Worm (Caenorhabditis elegans): ENCODE results near the gene F32A5.8.

The F32A5.8 gene

DNA sequence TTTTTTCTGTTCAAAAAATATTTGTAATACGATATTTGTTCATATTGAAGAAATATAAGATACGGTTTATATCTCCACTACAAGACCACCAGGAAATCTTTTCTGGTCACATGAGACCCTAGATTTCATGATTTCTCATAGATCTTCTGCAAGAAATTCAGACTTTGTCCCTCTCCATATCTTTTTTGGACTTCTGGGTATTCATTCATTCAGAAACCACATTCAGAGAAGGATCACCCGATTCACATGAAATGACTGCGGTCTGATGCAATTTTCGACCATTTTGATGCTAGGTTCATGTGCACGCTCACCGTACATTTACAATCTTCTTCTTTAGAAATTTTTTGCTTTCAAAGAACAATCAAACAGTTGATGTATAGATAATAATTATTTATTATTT lies 23.9 kb downstream of the F32A5.8 start:
- no peak for TF ChIP-seq ztf-18 (tag; optimal IDR thresholded peaks at IDR 0.05)

DNA sequence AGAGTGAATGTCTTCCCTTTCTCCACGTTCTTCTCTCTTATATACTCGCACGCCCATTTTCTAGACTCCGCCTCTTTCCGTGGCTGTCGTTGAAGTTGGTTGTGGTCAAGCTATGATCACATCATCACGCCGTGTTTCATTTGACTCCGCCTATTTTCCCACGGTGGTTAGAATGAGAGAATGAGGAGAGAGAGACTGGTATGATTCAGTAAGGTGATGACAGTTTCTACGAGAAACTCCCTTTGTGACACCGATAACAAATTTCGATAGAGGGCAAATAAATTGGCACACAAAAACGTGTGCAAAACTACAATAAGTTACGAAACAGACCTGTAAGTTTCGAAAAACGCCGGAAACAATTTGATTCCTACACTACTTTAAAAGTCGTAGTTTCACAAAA lies 24.7 kb downstream of the F32A5.8 start:
- no peak for TF ChIP-seq unc-130 (GFP tag; optimal IDR thresholded peaks at IDR 0.05)
- TF ChIP-seq nhr-80 (tag; optimal IDR thresholded peaks at IDR 0.05): peak; percentile 84
- TF ChIP-seq cebp-1 (GFP tag; IDR thresholded peaks at IDR 0.05): no peak
- peak; percentile 38 for TF ChIP-seq cebp-1 (tag; optimal IDR thresholded peaks at IDR 0.05)
- peak; percentile 36 for TF ChIP-seq unc-62 (GFP tag; optimal IDR thresholded peaks at IDR 0.05)

- TF ChIP-seq B0035.1 (tag; optimal IDR thresholded peaks at IDR 0.05) (no peak), ets-4 (GFP tag; optimal IDR thresholded peaks at IDR 0.05) (no peak), F55B11.4 (tag; optimal IDR thresholded peaks at IDR 0.05; ENCODE audit: borderline replicate concordance, insufficient read depth) (no peak), cebp-2 (GFP tag; IDR thresholded peaks at IDR 0.05) (no peak), bed-2 (GFP tag; IDR thresholded peaks at IDR 0.05) (no peak), F39B2.1 (GFP tag; IDR thresholded peaks at IDR 0.05) (no peak), nfyb-1 (GFP tag; IDR thresholded peaks at IDR 0.05) (no peak), pbrm-1 (GFP tag; IDR thresholded peaks at IDR 0.05) (no peak), ztf-22 (GFP tag; optimal IDR thresholded peaks at IDR 0.05) (no peak), snpc-1.1 (tag; optimal IDR thresholded peaks at IDR 0.05; ENCODE audit: insufficient read depth) (no peak), unc-130 (GFP tag; optimal IDR thresholded peaks at IDR 0.05) (no peak), nfya-1 (tag; optimal IDR thresholded peaks at IDR 0.05; ENCODE audit: borderline replicate concordance, insufficient read depth) (no peak), hrde-1 (tag; optimal IDR thresholded peaks at IDR 0.05; ENCODE audit: borderline replicate concordance) (no peak), hmg-20 (GFP tag; IDR thresholded peaks at IDR 0.05) (no peak)
Measured at ce11 chrII:7283063-7283462, 27.2 kb downstream of the F32A5.8 start.

- TF ChIP-seq unc-62 (GFP tag; optimal IDR thresholded peaks at IDR 0.05) (peak; percentile 82), cebp-1 (GFP tag; IDR thresholded peaks at IDR 0.05) (peak; percentile 79), cebp-1 (tag; optimal IDR thresholded peaks at IDR 0.05) (peak; percentile 80), ztf-22 (GFP tag; optimal IDR thresholded peaks at IDR 0.05) (peak; percentile 44), Y67H2A.10 (GFP tag; conservative IDR thresholded peaks at IDR 0.05) (no peak), lin-54 (GFP tag; optimal IDR thresholded peaks at IDR 0.05) (no peak), lin-26 (GFP tag; IDR thresholded peaks at IDR 0.05) (no peak), dox-1 (GFP tag; IDR thresholded peaks at IDR 0.05) (0 out of 2 replicates have a peak, but pooled peaks have one; percentile 28), snpc-1.1 (tag; optimal IDR thresholded peaks at IDR 0.05; ENCODE audit: insufficient read depth) (no peak), let-607 (tag; optimal IDR thresholded peaks at IDR 0.05) (no peak), nhr-80 (tag; optimal IDR thresholded peaks at IDR 0.05) (peak; percentile 57), nhr-90 (tag; optimal IDR thresholded peaks at IDR 0.05) (no peak), atf-7 (tag; optimal IDR thresholded peaks at IDR 0.05) (peak; percentile 7)
Measured at ce11 chrII:7287140-7287539, 31.2 kb downstream of the F32A5.8 start.

DNA sequence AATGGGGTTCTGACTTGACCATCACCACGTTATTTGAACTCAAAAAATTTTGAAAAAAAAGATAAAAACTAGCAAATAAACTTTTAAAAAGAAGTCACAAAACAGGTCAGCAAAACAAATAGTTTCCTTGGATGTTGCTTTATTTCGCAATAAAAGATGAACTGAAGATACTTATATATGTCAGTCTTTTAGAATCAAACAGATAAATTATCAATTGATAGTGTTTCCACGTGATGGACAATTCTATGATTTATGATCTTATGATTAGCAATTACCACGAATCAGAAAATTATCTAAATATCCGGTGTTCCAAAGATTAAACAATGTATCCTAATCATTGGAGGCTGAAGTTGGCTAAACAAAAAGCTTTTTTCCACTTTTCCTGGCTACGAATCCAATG lies 31.8 kb downstream of the F32A5.8 start:
- TF ChIP-seq egrh-3 (GFP tag; IDR thresholded peaks at IDR 0.05) (no peak), F55B11.4 (tag; optimal IDR thresholded peaks at IDR 0.05; ENCODE audit: borderline replicate concordance, insufficient read depth) (no peak), somi-1 (GFP tag; optimal IDR thresholded peaks at IDR 0.05) (peak; percentile 12), mes-4 (tag; optimal IDR thresholded peaks at IDR 0.05) (no peak), ztf-26 (tag; optimal IDR thresholded peaks at IDR 0.05) (peak; percentile 4), egl-18 (GFP tag; IDR thresholded peaks at IDR 0.05) (no peak), F52B5.7 (tag; optimal IDR thresholded peaks at IDR 0.05) (no peak), Y56A3A.18 (GFP tag; IDR thresholded peaks at IDR 0.05) (no peak), cebp-2 (GFP tag; IDR thresholded peaks at IDR 0.05) (no peak), cebp-1 (GFP tag; IDR thresholded peaks at IDR 0.05) (peak; percentile 84), cebp-1 (tag; optimal IDR thresholded peaks at IDR 0.05) (peak; percentile 90), ztf-3 (GFP tag; optimal IDR thresholded peaks at IDR 0.05) (no peak), unc-62 (GFP tag; optimal IDR thresholded peaks at IDR 0.05) (peak; percentile 87), madf-6 (GFP tag; IDR thresholded peaks at IDR 0.05) (no peak), lin-54 (GFP tag; optimal IDR thresholded peaks at IDR 0.05) (no peak), lin-35 (GFP tag; optimal IDR thresholded peaks at IDR 0.05) (no peak), aptf-3 (GFP tag; IDR thresholded peaks at IDR 0.05) (no peak), fkh-3 (tag; optimal IDR thresholded peaks at IDR 0.05) (no peak), Y53G8AR.9 (GFP tag; conservative IDR thresholded peaks at IDR 0.05) (no peak), F49E8.2 (tag; optimal IDR thresholded peaks at IDR 0.05; ENCODE audit: insufficient read depth) (no peak), K12H6.12 (tag; optimal IDR thresholded peaks at IDR 0.05) (no peak)

Measured in whole organism, young adult.